Fruit fly (Drosophila melanogaster) whole organism, adult: ENCODE data around the gene Aprt.

ENCODE experiments used
- CG12768 ChIP-seq: fragments of 200-800 bp; sonication (Bioruptor generic); optimal IDR thresholded peaks from 2 replicates; lab custom pipeline; 2017; ENCODE audit warnings: missing biosample characterization, missing genetic modification characterization, mild to moderate bottlenecking, moderate library complexity, missing genetic modification reagents
- CG14711 ChIP-seq: fragments of 200-800 bp; sonication (Bioruptor generic); optimal IDR thresholded peaks from 2 replicates; lab custom pipeline; 2018; ENCODE audit warnings: missing biosample characterization, mild to moderate bottlenecking, missing genetic modification characterization, moderate library complexity
- CG5204 ChIP-seq: fragments of 200-800 bp; sonication (Bioruptor generic); optimal IDR thresholded peaks from 2 replicates; lab custom pipeline; 2016; ENCODE audit warnings: missing biosample characterization, missing genetic modification characterization
- CG7045 ChIP-seq: fragments of 200-800 bp; sonication (Bioruptor generic); optimal IDR thresholded peaks from 2 replicates; lab custom pipeline; 2017; ENCODE audit warnings: missing biosample characterization, mild to moderate bottlenecking, missing genetic modification characterization
- Crg-1 ChIP-seq: fragments of 200-800 bp; sonication (Bioruptor generic); optimal IDR thresholded peaks from 2 replicates; lab custom pipeline; 2016; ENCODE audit warnings: missing biosample characterization, missing genetic modification characterization
- Hr96 ChIP-seq: fragments of 200-800 bp; sonication (Bioruptor generic); optimal IDR thresholded peaks from 2 replicates; lab custom pipeline; 2016; ENCODE audit warnings: missing biosample characterization, missing genetic modification characterization
- bab1 ChIP-seq: fragments of 200-800 bp; sonication (Bioruptor generic); optimal IDR thresholded peaks from 3 replicates; lab custom pipeline; 2019; ENCODE audit warnings: missing biosample characterization, mild to moderate bottlenecking, missing genetic modification characterization, moderate library complexity
- cic ChIP-seq: fragments of 200-800 bp; sonication (Bioruptor generic); optimal IDR thresholded peaks from 2 replicates; lab custom pipeline; 2017; ENCODE audit warnings: missing biosample characterization, mild to moderate bottlenecking, missing genetic modification characterization, moderate library complexity
- kay ChIP-seq: fragments of 200-800 bp; sonication (Bioruptor generic); peaks from one replicate; lab custom pipeline; 2016; ENCODE audit warnings: missing biosample characterization, missing genetic modification characterization, borderline replicate concordance
- pad ChIP-seq: fragments of 200-800 bp; sonication (Bioruptor generic); optimal IDR thresholded peaks from 3 replicates; lab custom pipeline; 2017; ENCODE audit warnings: missing biosample characterization, missing genetic modification characterization, mild to moderate bottlenecking, moderate library complexity, missing genetic modification reagents
- tj ChIP-seq: fragments of 200-800 bp; sonication (Bioruptor generic); optimal IDR thresholded peaks from 3 replicates; lab custom pipeline; 2017; ENCODE audit warnings: missing biosample characterization, mild to moderate bottlenecking, missing genetic modification characterization, moderate library complexity
- toe ChIP-seq: fragments of 200-800 bp; sonication (Bioruptor generic); optimal IDR thresholded peaks from 2 replicates; lab custom pipeline; 2016; ENCODE audit warnings: missing biosample characterization, missing genetic modification characterization

dm6 chr3L:1905273-1905672, 20.5 kb upstream of the Aprt start:
- TF ChIP-seq CG5204 (GFP tag; lab: Kevin White, UChicago) (no peak), CG7045 (GFP tag; lab: Kevin White, UChicago) (no peak), tj (GFP tag; lab: Kevin White, UChicago) (no peak), Crg-1 (GFP tag; lab: Kevin White, UChicago) (no peak), kay (no peak), toe (GFP tag; lab: Kevin White, UChicago) (no peak), cic (no peak), Hr96 (GFP tag; lab: Kevin White, UChicago) (no peak), CG14711 (tag; lab: Kevin White, UChicago) (no peak), CG12768 (no peak), bab1 (no peak), pad (GFP tag; lab: Kevin White, UChicago) (no peak)
